Fruit fly (Drosophila melanogaster): Measurements from ENCODE around the gene CG15011.

- no peak for TF ChIP-seq usp (GFP tag; optimal IDR thresholded peaks at IDR 0.05)
- no peak for TF ChIP-seq pan (optimal IDR thresholded peaks at IDR 0.05)
- no peak for TF ChIP-seq CG8478 (optimal IDR thresholded peaks at IDR 0.05)
Observed at dm6 chr3L:4221226-4221770, 37.7 kb downstream of the CG15011 start.

Data from whole organism.